Fruit fly (Drosophila melanogaster) whole organism, larva: ENCODE measurements around the gene CG31266.
A peak's percentile ranks its signal among the peaks of the same experiment; 100 is the strongest.

Experiments used
- noc ChIP-seq: fragments of 200-800 bp; sonication (Bioruptor generic); optimal IDR thresholded peaks from 3 replicates; lab custom pipeline; 2019; ENCODE audit warnings: missing biosample characterization, mild to moderate bottlenecking, missing genetic modification characterization, moderate library complexity

Gene CG31266

DNA sequence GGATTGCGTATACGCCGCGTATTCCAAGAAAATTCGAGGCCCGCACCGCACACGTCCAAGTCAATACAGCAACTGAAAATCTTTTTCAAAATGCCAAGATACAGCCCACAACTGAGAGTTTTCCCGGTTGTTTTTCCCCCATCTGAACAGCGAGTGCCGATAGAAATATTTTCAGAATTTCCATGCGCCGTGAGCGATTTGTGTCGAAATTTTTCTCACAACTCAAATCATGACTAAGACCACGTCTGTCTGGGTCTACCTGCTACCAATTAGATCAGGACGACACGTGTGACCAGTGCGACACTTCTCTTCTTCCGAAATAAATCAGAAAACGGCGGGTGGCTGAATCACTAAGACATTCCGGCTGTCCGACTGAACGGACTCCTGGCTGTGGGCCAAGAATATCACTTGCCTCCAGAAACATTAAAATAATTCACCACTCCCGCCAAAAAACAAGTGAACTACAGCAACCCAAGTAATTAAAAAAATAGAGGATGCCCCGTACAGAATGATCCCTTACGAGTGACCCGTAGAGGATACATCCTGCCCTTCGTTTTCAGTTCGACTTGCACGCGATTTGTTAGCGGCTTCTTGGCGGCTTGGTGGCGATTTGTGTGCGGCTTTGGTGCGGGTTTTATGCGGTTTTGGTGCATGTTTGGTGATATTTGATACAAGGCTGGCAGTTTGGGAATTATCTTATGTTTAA is 7.0 kb upstream of the CG31266 start, which contains the start of gene cher:
TSS of gene cher (minus strand) at position 51 of the 706 bp plus-strand sequence.
- no peak for TF ChIP-seq noc (tag; lab: Kevin White, UChicago)

DNA sequence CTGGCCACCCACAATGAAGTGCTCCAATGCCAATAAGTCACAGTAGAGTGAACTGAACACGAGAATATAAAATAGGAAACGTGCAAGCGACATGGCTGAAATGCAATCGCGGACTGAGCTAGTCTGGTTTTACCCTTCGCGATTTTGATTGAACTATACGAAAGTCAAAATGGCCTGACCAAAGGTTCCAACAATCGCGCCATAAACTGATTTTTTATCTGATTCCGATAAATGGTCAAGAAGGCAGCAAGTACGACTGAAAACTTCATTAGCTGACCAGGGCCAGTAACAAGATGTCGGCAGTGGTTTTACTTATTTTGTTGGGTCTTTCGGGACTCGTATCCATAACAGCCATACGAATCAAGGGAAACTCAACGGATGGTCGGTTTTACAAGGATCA is 5.6 kb upstream of the CG31266 start, which contains the start of the genes CG17477 and CG31269:
TSS of gene CG17477 (minus strand) at position 101 of the 400 bp plus-strand sequence.
TSS of gene CG31269 (plus strand) at position 289 of the 400 bp plus-strand sequence.
- no peak for TF ChIP-seq noc (tag; lab: Kevin White, UChicago)

DNA sequence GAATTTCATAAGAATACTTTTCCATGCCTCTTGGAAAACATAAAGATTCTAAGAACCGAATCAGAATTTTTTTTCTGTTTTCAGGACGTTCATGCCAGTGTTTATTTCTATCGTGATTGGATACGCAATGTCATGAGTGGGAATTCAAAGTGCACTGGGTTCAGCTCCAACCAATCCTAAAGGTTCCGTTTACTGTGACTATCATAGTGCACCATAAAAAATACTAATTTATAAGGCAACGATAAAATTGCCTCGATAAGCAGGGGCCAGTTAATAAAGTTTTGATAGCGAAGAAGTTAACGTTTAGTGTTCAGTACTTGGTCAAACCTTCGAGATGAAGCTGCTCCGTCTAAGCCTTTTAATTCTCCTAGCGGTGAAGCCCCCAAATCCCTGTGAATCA is 4.5 kb upstream of the CG31266 start, which contains the start of gene CG31265:
TSS of gene CG31265 (plus strand) at position 301 of the 400 bp plus-strand sequence.
- no peak for TF ChIP-seq noc (tag; lab: Kevin White, UChicago)

dm6 chr3R:17130326-17130725 is 2.1 kb upstream of the CG31266 start, which contains the start of gene CG17475:
CG17475 (minus strand) TSS chr3R:17130426.
- no peak for TF ChIP-seq noc (tag; lab: Kevin White, UChicago)

DNA sequence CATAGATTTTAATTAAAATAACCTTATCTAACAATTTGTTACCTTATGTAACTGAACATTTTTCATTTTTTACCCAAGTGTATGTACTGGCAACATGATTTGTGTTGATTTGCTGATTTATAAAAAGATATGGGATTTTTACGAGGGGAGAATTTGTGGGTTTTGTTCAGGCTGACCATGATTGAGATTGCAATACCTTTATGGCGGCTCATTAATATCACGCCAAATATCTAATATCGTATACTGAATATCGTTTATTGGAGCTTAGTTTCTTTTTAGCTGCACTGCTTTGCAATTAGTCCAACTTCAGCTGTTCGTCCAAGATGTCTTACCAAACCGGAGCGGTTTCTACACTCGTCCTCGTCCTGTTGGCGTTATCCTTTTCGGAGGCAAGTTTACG is 1.4 kb downstream of the CG31266 start, which contains the start of gene CG31267:
TSS of gene CG31267 (plus strand) at position 301 of the 400 bp plus-strand sequence.
- TF ChIP-seq noc (tag; lab: Kevin White, UChicago): no peak

DNA sequence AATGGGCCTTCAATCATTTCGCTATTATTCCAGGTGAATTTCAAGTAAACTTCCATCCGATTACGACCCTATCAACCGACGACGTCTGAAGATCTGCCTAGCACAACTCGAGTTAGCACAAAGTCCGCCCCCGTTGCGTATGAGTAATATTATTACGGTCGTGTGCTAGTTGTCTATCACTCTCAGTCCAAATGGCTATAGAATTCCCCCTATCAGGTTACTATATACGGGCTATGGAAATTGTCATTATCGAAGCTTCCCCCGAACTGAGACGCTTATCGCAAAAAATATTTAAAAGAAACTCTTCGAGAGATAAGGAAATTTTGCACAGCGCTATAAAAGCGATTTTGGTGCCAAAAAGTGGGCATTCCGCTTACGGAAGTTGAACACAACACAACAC is 3.3 kb downstream of the CG31266 start, which contains the start of gene CG5246:
TSS of gene CG5246 (plus strand) at position 365 of the 400 bp plus-strand sequence.
- peak; percentile 12 for TF ChIP-seq noc (tag; lab: Kevin White, UChicago)

DNA sequence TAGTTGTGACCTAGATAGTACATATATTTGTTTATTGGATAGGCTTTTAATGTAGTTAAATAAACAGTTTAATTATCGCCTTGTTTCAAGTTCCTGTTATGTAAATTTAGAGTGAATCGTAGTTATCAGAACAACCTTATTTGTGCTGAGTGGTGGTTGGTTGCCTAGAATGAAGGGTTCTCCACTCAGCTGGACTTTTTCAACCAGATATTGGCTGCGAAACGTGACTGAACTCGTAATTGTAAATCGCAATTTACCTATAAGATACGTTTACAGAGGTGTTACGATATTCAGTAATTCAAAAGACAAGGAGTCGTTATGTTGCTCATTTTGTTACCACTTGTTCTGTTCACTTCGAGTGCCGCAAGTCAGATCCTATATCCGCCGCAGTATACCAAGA is 5.1 kb downstream of the CG31266 start, which contains the start of gene CG5255:
TSS of gene CG5255 (plus strand) at position 301 of the 400 bp plus-strand sequence.
- no peak for TF ChIP-seq noc (tag; lab: Kevin White, UChicago)

dm6 chr3R:17138699-17139098 is 6.2 kb downstream of the CG31266 start, which contains the start of gene CG5265:
CG5265 (plus strand) TSS chr3R:17138999.
- TF ChIP-seq noc (tag; lab: Kevin White, UChicago): no peak

dm6 chr3R:17142304-17142703 is 9.8 kb downstream of the CG31266 start, which contains the start of gene TwdlW:
TwdlW (minus strand) TSS chr3R:17142404.
- no peak for TF ChIP-seq noc (tag; lab: Kevin White, UChicago)

DNA sequence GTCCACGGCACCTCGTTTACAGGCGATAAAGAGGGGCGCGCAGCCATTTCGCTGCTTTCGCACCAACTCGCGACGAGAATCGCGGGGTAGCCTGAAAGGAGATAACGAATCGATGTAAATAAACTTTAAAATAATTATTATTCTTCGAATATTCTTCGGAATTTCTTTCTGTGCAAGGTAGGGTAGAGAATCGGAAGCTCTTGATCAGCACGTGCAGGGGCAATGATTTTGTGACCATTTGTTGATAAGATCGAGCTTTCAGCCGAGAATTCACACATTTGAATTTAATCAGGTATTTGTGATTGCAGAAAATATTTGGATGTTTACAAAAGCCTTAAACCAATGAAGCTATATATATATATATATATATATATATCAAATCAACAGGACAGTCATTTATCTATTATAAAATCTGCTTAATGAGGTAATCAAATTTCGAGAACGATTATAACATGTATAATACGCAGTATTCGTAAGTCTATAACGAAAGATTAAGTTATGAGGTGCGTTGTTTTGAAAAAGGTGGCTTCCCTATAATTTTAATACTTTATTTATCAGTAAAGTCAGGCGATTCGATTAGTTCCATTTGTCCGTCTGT is 15.3 kb downstream of the CG31266 start:
- TF ChIP-seq noc (tag; lab: Kevin White, UChicago): no peak

DNA sequence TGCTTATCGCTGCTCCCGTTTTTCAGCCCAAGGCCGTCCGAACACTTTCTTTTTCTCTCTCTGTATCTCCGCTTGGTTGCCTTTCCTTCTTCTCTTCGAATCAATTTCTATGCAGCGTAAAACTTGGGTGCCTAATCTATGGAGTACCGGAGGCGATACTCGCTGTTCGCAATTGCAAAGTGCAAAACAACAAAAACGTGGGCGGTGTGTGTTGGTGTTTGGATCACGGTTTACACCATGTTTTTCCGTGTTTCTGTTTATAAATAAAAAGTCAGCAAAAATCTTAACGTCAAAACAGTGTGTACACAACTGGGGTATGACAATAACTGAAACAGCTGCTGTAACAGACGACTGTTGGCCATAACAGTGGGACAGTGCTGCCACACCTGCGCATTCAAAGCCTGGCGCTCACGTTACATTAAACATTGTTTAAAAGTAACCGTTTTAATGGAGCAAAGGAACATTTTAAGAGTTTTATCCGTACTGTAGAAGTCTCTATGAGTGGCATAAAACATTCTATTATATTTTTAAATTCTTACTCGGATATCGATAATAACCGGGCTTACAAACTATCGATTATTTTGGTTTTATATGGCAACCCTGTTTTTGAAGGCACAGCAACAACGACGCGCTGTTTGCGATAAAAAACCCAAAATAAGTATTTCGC is 16.8 kb downstream of the CG31266 start, which contains the start of the genes m-cup and Det:
TSS of gene m-cup (minus strand) at position 333 of the 667 bp plus-strand sequence.
TSS of gene Det (plus strand) at position 588 of the 667 bp plus-strand sequence.
- TF ChIP-seq noc (tag; lab: Kevin White, UChicago): no peak

dm6 chr3R:17150287-17150686 is 17.8 kb downstream of the CG31266 start, which contains the start of gene Smug:
Smug (plus strand) TSS chr3R:17150587.
- no peak for TF ChIP-seq noc (tag; lab: Kevin White, UChicago)

dm6 chr3R:17151376-17152026 is 19.0 kb downstream of the CG31266 start, which contains the start of gene CG5292:
CG5292 (plus strand) TSS chr3R:17151861.
- no peak for TF ChIP-seq noc (tag; lab: Kevin White, UChicago)

dm6 chr3R:17178140-17178539 is 45.7 kb downstream of the CG31266 start:
- no peak for TF ChIP-seq noc (tag; lab: Kevin White, UChicago)
